Fruit fly (Drosophila melanogaster): ENCODE measurements around the gene geko.
A peak's percentile ranks its signal among the peaks of the same experiment; 100 is the strongest.

The geko gene

dm6 chr3L:18139184-18139629, at the start of gene geko:
Gene geko (plus strand): TSS chr3L:18139402.
- TF ChIP-seq Sox102F (GFP tag; optimal IDR thresholded peaks at IDR 0.05): no peak
- no peak for TF ChIP-seq acj6 (GFP tag; optimal IDR thresholded peaks at IDR 0.05)
- TF ChIP-seq Sox15 (GFP tag; optimal IDR thresholded peaks at IDR 0.05): no peak
- no peak for TF ChIP-seq Hr4 (GFP tag; optimal IDR thresholded peaks at IDR 0.05)
- peak; percentile 46 for TF ChIP-seq Eip78C (GFP tag)
- TF ChIP-seq OdsH (GFP tag; optimal IDR thresholded peaks at IDR 0.05): no peak
- no peak for TF ChIP-seq fkh (GFP tag; optimal IDR thresholded peaks at IDR 0.05)
- TF ChIP-seq cyc (GFP tag; optimal IDR thresholded peaks at IDR 0.05): no peak
- TF ChIP-seq CG8119 (GFP tag; IDR thresholded peaks at IDR 0.05): peak; percentile 45; the same call in 1 of the 3 replicates
- TF ChIP-seq CG16779 (tag; optimal IDR thresholded peaks at IDR 0.05): no peak
- peak; percentile 9 to 26 for TF ChIP-seq ss (GFP tag; optimal IDR thresholded peaks at IDR 0.05)
- TF ChIP-seq dac (GFP tag; optimal IDR thresholded peaks at IDR 0.05): no peak
- no peak for TF ChIP-seq CG6792 (GFP tag; optimal IDR thresholded peaks at IDR 0.05)
- TF ChIP-seq topi (GFP tag; optimal IDR thresholded peaks at IDR 0.05): no peak
- TF ChIP-seq dsx (GFP tag; optimal IDR thresholded peaks at IDR 0.05; ENCODE audit: poor library complexity, severe bottlenecking): peak; percentile 4
- TF ChIP-seq achi (GFP tag; optimal IDR thresholded peaks at IDR 0.05): no peak
- no peak for TF ChIP-seq fd85E (GFP tag; optimal IDR thresholded peaks at IDR 0.05)
- no peak for TF ChIP-seq CG11294 (GFP tag; IDR thresholded peaks at IDR 0.05)
- TF ChIP-seq CG8319 (GFP tag; optimal IDR thresholded peaks at IDR 0.05): no peak
- no peak for TF ChIP-seq CG7368 (GFP tag; optimal IDR thresholded peaks at IDR 0.05)
- TF ChIP-seq Eip93F (GFP tag; optimal IDR thresholded peaks at IDR 0.05): no peak
- TF ChIP-seq svp (GFP tag): no peak
- TF ChIP-seq CG6808 (GFP tag; optimal IDR thresholded peaks at IDR 0.05): no peak
- no peak for TF ChIP-seq CG11762 (GFP tag; optimal IDR thresholded peaks at IDR 0.05; ENCODE audit: insufficient read depth)
- TF ChIP-seq CG10631 (GFP tag; optimal IDR thresholded peaks at IDR 0.05): no peak
- no peak for TF ChIP-seq Gug (GFP tag; IDR thresholded peaks at IDR 0.05)
- TF ChIP-seq lz (GFP tag; optimal IDR thresholded peaks at IDR 0.05): no peak
- TF ChIP-seq CG6163 (GFP tag; IDR thresholded peaks at IDR 0.05): peak; percentile 57; the same call in 1 of the 3 replicates
- no peak for TF ChIP-seq Sox14 (GFP tag; optimal IDR thresholded peaks at IDR 0.05)
- TF ChIP-seq net (GFP tag; optimal IDR thresholded peaks at IDR 0.05): no peak
- peak; percentile 4 for TF ChIP-seq vri (GFP tag; optimal IDR thresholded peaks at IDR 0.05)
- no peak for TF ChIP-seq CG8632 (GFP tag; optimal IDR thresholded peaks at IDR 0.05)
- peak; percentile 63; the same call in 2 of the 3 replicates for TF ChIP-seq eg (GFP tag; IDR thresholded peaks at IDR 0.05)
- no peak for TF ChIP-seq CG3032 (tag; optimal IDR thresholded peaks at IDR 0.05)
- TF ChIP-seq CG1621 (tag; optimal IDR thresholded peaks at IDR 0.05): no peak
- TF ChIP-seq Met (GFP tag; optimal IDR thresholded peaks at IDR 0.05): no peak
- TF ChIP-seq CG11902 (GFP tag; optimal IDR thresholded peaks at IDR 0.05): no peak
- TF ChIP-seq Lpt (GFP tag; optimal IDR thresholded peaks at IDR 0.05): peak; percentile 40
- TF ChIP-seq CG32006 (GFP tag; optimal IDR thresholded peaks at IDR 0.05): no peak
- TF ChIP-seq CG6854 (GFP tag; optimal IDR thresholded peaks at IDR 0.05): no peak
- no peak for TF ChIP-seq spab (GFP tag; optimal IDR thresholded peaks at IDR 0.05)
- no peak for TF ChIP-seq CG6276 (GFP tag; optimal IDR thresholded peaks at IDR 0.05)
- TF ChIP-seq CG15336 (GFP tag; IDR thresholded peaks at IDR 0.05): peak; percentile 58
- no peak for TF ChIP-seq fd59A (GFP tag; optimal IDR thresholded peaks at IDR 0.05)

dm6 chr3L:18093875-18094274, 45.3 kb upstream of the geko start:
- TF ChIP-seq eg (GFP tag; IDR thresholded peaks at IDR 0.05) (no peak), Eip78C (GFP tag) (peak; percentile 66), Hr39 (GFP tag; optimal IDR thresholded peaks at IDR 0.05) (no peak), Hr4 (GFP tag; optimal IDR thresholded peaks at IDR 0.05) (peak; percentile 38), CG6792 (GFP tag; optimal IDR thresholded peaks at IDR 0.05) (no peak), CG15336 (GFP tag; IDR thresholded peaks at IDR 0.05) (peak; percentile 33; the same call in 1 of the 2 replicates), CG32006 (GFP tag; optimal IDR thresholded peaks at IDR 0.05) (peak; percentile 67), CG6276 (GFP tag; optimal IDR thresholded peaks at IDR 0.05) (peak; percentile 17)

Measured in whole organism, prepupa.